Worm (Caenorhabditis elegans): ENCODE results near the gene Y51H7C.8.

DNA sequence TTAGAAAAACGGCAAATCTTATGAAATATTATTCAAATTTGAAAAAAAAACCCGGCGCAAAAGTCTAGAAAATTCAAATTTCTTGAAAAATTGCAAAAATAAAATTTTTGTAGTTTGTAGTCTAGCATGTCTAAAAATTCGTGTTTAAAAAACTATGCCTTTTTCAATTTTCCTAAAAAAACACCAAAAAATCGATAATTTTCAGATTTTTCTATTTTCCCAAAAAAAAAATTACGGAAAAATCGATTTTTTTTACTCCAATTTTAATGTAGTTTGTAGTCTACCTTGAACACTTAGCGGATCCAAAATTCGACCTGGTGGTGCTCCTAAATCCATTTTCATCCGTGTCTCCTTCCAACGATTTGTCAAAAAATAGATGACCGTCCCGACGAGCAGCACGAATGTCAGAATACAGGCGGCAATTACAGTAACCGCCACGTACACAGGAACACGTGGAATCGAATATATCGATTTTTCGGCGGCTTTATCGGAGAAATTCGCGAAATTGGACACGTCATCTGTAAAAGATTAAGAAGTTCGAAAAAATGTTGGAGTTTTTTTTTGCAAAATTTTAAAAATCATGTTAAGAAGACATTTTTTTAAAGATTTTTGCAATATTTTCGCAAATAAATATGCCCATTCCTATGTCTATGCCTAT, 19.4 kb downstream of the Y51H7C.8 start:
- no peak for TF ChIP-seq nhr-10 (tag; optimal IDR thresholded peaks at IDR 0.05)
- TF ChIP-seq skn-1 (tag; optimal IDR thresholded peaks at IDR 0.05), result no peak
- TF ChIP-seq lsy-2 (tag; optimal IDR thresholded peaks at IDR 0.05), result no peak
- TF ChIP-seq nhr-25 (tag; optimal IDR thresholded peaks at IDR 0.05), result no peak
- no peak for TF ChIP-seq ztf-4 (tag; optimal IDR thresholded peaks at IDR 0.05)
- TF ChIP-seq R02D3.7 (tag; optimal IDR thresholded peaks at IDR 0.05), result no peak
- no peak for TF ChIP-seq dmd-4 (tag; optimal IDR thresholded peaks at IDR 0.05)
- TF ChIP-seq nhr-23 (tag; optimal IDR thresholded peaks at IDR 0.05), result no peak
- no peak for TF ChIP-seq ceh-16 (tag; optimal IDR thresholded peaks at IDR 0.05)
